Fruit fly (Drosophila melanogaster) whole organism, wandering third instar larva: Measurements from ENCODE around the gene Septin4.

Source experiments
- CrebA ChIP-seq: fragments of 200-800 bp; sonication (Bioruptor generic); optimal IDR thresholded peaks from 2 replicates; lab custom pipeline; 2016; ENCODE audit warnings: missing biosample characterization, mild to moderate bottlenecking, missing genetic modification characterization, borderline replicate concordance
- br ChIP-seq: fragments of 200-800 bp; sonication (Bioruptor generic); optimal IDR thresholded peaks from 2 replicates; lab custom pipeline; 2016; ENCODE audit warnings: missing biosample characterization, missing genetic modification characterization
- h ChIP-seq: fragments of 200-800 bp; sonication (Bioruptor generic); optimal IDR thresholded peaks from 3 replicates; lab custom pipeline; 2016; ENCODE audit warnings: missing biosample characterization, mild to moderate bottlenecking, missing genetic modification characterization
- usp ChIP-seq: fragments of >200 bp; optimal IDR thresholded peaks from 2 replicates; lab custom pipeline; 2017; ENCODE audit warnings: missing biosample characterization, missing genetic modification characterization

DNA sequence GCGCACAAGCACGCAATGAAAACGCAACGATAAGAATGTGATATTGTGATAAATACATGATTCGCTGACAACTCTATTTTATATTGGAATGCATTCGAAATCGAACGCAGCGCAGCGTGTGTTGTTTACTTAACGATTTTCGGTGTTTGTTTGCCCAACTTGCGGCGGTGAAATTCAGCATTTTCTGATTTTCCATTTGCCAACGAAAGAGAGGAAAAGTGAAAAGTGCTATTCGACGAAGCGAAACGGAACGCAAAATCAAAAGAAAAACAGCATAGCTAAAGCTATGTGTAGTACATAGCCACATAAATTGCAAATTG, 53.9 kb downstream of the Septin4 start:
- TF ChIP-seq br (GFP tag; lab: Kevin White, UChicago) (no peak), CrebA (no peak), h (no peak), usp (GFP tag; lab: Kevin White, UChicago) (no peak)
